Fruit fly (Drosophila melanogaster) S2 (cell line): ENCODE measurements around the gene CG45492.
"Not testable (repeated sequence)": the region's sequence is repeated elsewhere in the genome, so short reads cannot be mapped to it uniquely, and the experiment has no call there.

Experiments used
- CG8478 ChIP-seq: fragments of >200 bp; optimal IDR thresholded peaks from 2 replicates; lab custom pipeline; 2018
- CTCF ChIP-seq, 2 experiments: fragments of >200 bp; optimal IDR thresholded peaks; 2 replicates each; lab custom pipeline; 2018

- not testable (repeated sequence) for TF ChIP-seq CG8478; CTCF (optimal IDR thresholded peaks at IDR 0.05; lab: Kevin White, UChicago)
These were observed 4.8 kb upstream of the CG45492 start, which contains the start of gene CG45493 for dm6 chrX:19948773-19949172.
